Fruit fly (Drosophila melanogaster): Measurements from ENCODE around the gene FucTB.

FucTB gene

dm6 chr2L:9464455-9465063 is 33.7 kb upstream of the FucTB start:
- peak; percentile 0 for TF ChIP-seq brk (GFP tag; optimal IDR thresholded peaks at IDR 0.05)
- no peak for TF ChIP-seq HLH106 (tag; optimal IDR thresholded peaks at IDR 0.05)
- TF ChIP-seq rgr (GFP tag; optimal IDR thresholded peaks at IDR 0.05): no peak

- TF ChIP-seq Hnf4 (GFP tag; optimal IDR thresholded peaks at IDR 0.05) (no peak), Rel (GFP tag; optimal IDR thresholded peaks at IDR 0.05) (no peak), Rel (tag; optimal IDR thresholded peaks at IDR 0.05) (peak; percentile 59)
These were observed 29.2 kb upstream of the FucTB start for dm6 chr2L:9460092-9460473.

- TF ChIP-seq ey (GFP tag; optimal IDR thresholded peaks at IDR 0.05) (no peak), Dif (GFP tag; optimal IDR thresholded peaks at IDR 0.05; ENCODE audit: partially characterized antibody) (peak; percentile 30), Abd-B (GFP tag; optimal IDR thresholded peaks at IDR 0.05) (no peak), h (GFP tag; optimal IDR thresholded peaks at IDR 0.05) (no peak), HLH106 (tag; optimal IDR thresholded peaks at IDR 0.05) (no peak), sage (GFP tag; optimal IDR thresholded peaks at IDR 0.05) (no peak), br (GFP tag; optimal IDR thresholded peaks at IDR 0.05) (peak; percentile 3), sv (GFP tag; optimal IDR thresholded peaks at IDR 0.05) (no peak), Rel (GFP tag; optimal IDR thresholded peaks at IDR 0.05) (no peak), Rel (tag; optimal IDR thresholded peaks at IDR 0.05) (no peak), Hr78 (GFP tag; optimal IDR thresholded peaks at IDR 0.05) (no peak), foxo (GFP tag; optimal IDR thresholded peaks at IDR 0.05) (no peak)
These were observed 28.7 kb upstream of the FucTB start for dm6 chr2L:9459372-9460091.

DNA sequence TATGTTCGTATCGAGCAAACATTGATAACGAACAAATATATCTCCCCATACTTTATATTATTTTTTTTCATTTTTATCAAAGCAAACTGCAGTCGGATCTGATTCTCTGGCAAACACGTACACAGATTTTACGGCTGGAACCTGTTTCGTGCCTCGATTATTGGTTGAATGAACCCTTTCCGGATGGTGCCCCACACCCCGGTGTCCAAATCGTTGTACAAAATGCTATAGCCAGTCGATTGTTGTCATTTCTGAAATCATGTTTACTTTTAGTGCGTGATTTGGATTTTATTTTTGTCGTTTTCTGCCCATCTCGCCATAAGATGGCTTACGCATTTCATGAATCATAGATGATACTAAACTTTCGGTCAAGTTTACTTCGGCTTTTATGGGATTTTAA is 27.0 kb upstream of the FucTB start:
- TF ChIP-seq jim (GFP tag; optimal IDR thresholded peaks at IDR 0.05) (peak; percentile 33), usp (GFP tag; optimal IDR thresholded peaks at IDR 0.05) (no peak), br (GFP tag; optimal IDR thresholded peaks at IDR 0.05) (peak; percentile 45), CG32264 (GFP tag; optimal IDR thresholded peaks at IDR 0.05) (no peak), brk (GFP tag; optimal IDR thresholded peaks at IDR 0.05) (no peak), dmrt93B (GFP tag; optimal IDR thresholded peaks at IDR 0.05) (no peak), psq (GFP tag; optimal IDR thresholded peaks at IDR 0.05) (no peak), N (GFP tag; optimal IDR thresholded peaks at IDR 0.05) (no peak), Abd-B (GFP tag; optimal IDR thresholded peaks at IDR 0.05) (no peak), foxo (GFP tag; optimal IDR thresholded peaks at IDR 0.05) (no peak), Hr78 (GFP tag; optimal IDR thresholded peaks at IDR 0.05) (no peak), OdsH (GFP tag; optimal IDR thresholded peaks at IDR 0.05) (no peak), sage (GFP tag; optimal IDR thresholded peaks at IDR 0.05) (no peak), tai (GFP tag; optimal IDR thresholded peaks at IDR 0.05) (no peak), h (GFP tag; optimal IDR thresholded peaks at IDR 0.05) (peak; percentile 7), GATAd (GFP tag; optimal IDR thresholded peaks at IDR 0.05) (no peak), pan (optimal IDR thresholded peaks at IDR 0.05) (no peak), Sp1 (GFP tag; optimal IDR thresholded peaks at IDR 0.05) (peak; percentile 7), fru (GFP tag; optimal IDR thresholded peaks at IDR 0.05) (no peak)

DNA sequence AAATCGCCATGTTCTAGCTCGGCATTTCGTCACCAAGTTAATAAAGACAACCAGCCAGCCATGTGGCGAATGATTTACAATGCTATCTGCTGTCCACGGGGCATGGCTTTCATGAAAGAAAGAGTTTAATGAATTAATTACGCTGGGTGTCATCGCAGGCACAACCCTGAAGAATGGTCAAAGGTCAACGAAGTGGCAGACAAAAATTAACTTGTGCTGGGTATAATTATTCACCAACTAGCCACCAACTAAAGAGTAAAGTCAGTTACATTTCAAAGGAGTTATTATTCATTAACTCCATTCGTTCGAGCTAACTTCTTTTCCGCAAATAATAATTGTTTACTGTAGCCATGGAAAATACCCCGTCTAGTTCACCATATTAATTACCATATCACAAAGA is 26.6 kb upstream of the FucTB start:
- TF ChIP-seq sv (GFP tag; optimal IDR thresholded peaks at IDR 0.05): no peak

- TF ChIP-seq Rel (GFP tag; optimal IDR thresholded peaks at IDR 0.05): no peak
- no peak for TF ChIP-seq Rel (tag; optimal IDR thresholded peaks at IDR 0.05)
- TF ChIP-seq Hr78 (GFP tag; optimal IDR thresholded peaks at IDR 0.05): no peak
- no peak for TF ChIP-seq dsf (GFP tag; optimal IDR thresholded peaks at IDR 0.05; ENCODE audit: borderline replicate concordance)
- TF ChIP-seq Jra (GFP tag; optimal IDR thresholded peaks at IDR 0.05): no peak
These were observed 24.3 kb upstream of the FucTB start for dm6 chr2L:9455157-9455556.

Measured in whole organism, wandering third instar larva.